Worm (Caenorhabditis elegans) whole organism, late embryonic: ENCODE results near the gene F08H9.2.

Source experiments
- C08G9.2 ChIP-seq: sonication (generic microtip); optimal IDR thresholded peaks from 2 replicates; lab custom pipeline; 2016; ENCODE audit warnings: mild to moderate bottlenecking, missing genetic modification characterization, moderate library complexity, missing compliant biosample characterization
- F13H6.1 ChIP-seq: sonication (generic microtip); optimal IDR thresholded peaks from 2 replicates; lab custom pipeline; 2016; ENCODE audit warnings: missing genetic modification characterization, missing compliant biosample characterization
- K09A11.1 ChIP-seq: sonication (generic microtip); optimal IDR thresholded peaks from 2 replicates; lab custom pipeline; 2017; ENCODE audit warnings: antibody characterized with exemption, mild to moderate bottlenecking, missing genetic modification characterization, missing compliant biosample characterization; ENCODE audit not compliant: insufficient read depth
- Y22D7AL.16 ChIP-seq: sonication (generic microtip); optimal IDR thresholded peaks from 2 replicates; lab custom pipeline; 2016; ENCODE audit warnings: missing genetic modification characterization, missing compliant biosample characterization
- ahr-1 ChIP-seq: sonication (generic microtip); optimal IDR thresholded peaks from 2 replicates; lab custom pipeline; 2016; ENCODE audit warnings: missing genetic modification characterization, missing compliant biosample characterization
- ceh-19 ChIP-seq: fragments of 200-800 bp; sonication (Bioruptor generic); optimal IDR thresholded peaks from 2 replicates; lab custom pipeline; 2018; ENCODE audit warnings: mild to moderate bottlenecking, missing genetic modification characterization, missing compliant biosample characterization
- ceh-22 ChIP-seq: sonication (generic microtip); optimal IDR thresholded peaks from 2 replicates; lab custom pipeline; 2017; ENCODE audit warnings: missing biosample characterization, missing genetic modification characterization
- ceh-24 ChIP-seq: sonication (generic microtip); optimal IDR thresholded peaks from 2 replicates; lab custom pipeline; 2016; ENCODE audit warnings: mild to moderate bottlenecking, missing genetic modification characterization, missing compliant biosample characterization
- ceh-30 ChIP-seq: fragments of 150-350 bp; optimal IDR thresholded peaks from 2 replicates; lab custom pipeline; 2014; ENCODE audit warnings: missing biosample characterization, missing genetic modification characterization
- ceh-31 ChIP-seq: sonication (generic microtip); optimal IDR thresholded peaks from 2 replicates; lab custom pipeline; 2016; ENCODE audit warnings: missing genetic modification characterization, missing compliant biosample characterization
- ceh-6 ChIP-seq: fragments of 200-800 bp; sonication (Bioruptor generic); optimal IDR thresholded peaks from 2 replicates; lab custom pipeline; 2018; ENCODE audit warnings: mild to moderate bottlenecking, missing genetic modification characterization, missing compliant biosample characterization
- che-1 ChIP-seq: sonication (generic microtip); optimal IDR thresholded peaks from 2 replicates; lab custom pipeline; 2016; ENCODE audit warnings: mild to moderate bottlenecking, missing genetic modification characterization, missing compliant biosample characterization
- dmd-4 ChIP-seq: sonication (generic microtip); optimal IDR thresholded peaks from 2 replicates; lab custom pipeline; 2016; ENCODE audit warnings: borderline replicate concordance, missing genetic modification characterization, missing compliant biosample characterization
- elt-2 ChIP-seq: sonication (generic microtip); optimal IDR thresholded peaks from 2 replicates; lab custom pipeline; 2016; ENCODE audit warnings: missing genetic modification reagents, missing genetic modification characterization, missing compliant biosample characterization
- elt-4 ChIP-seq: sonication (generic microtip); optimal IDR thresholded peaks from 2 replicates; lab custom pipeline; 2016; ENCODE audit warnings: missing genetic modification characterization, missing compliant biosample characterization
- ets-4 ChIP-seq: sonication (generic microtip); optimal IDR thresholded peaks from 2 replicates; lab custom pipeline; 2016; ENCODE audit warnings: missing genetic modification characterization, missing compliant biosample characterization
- fax-1 ChIP-seq: sonication (generic microtip); optimal IDR thresholded peaks from 2 replicates; lab custom pipeline; 2016; ENCODE audit warnings: missing genotype, missing genetic modification characterization, missing compliant biosample characterization
- fkh-6 ChIP-seq: sonication (generic microtip); optimal IDR thresholded peaks from 2 replicates; lab custom pipeline; 2016; ENCODE audit warnings: missing genetic modification characterization, missing compliant biosample characterization
- gmeb-2 ChIP-seq: sonication (generic microtip); optimal IDR thresholded peaks from 2 replicates; lab custom pipeline; 2016; ENCODE audit warnings: missing genetic modification characterization, inconsistent platforms, missing compliant biosample characterization
- hlh-15 ChIP-seq: sonication (generic microtip); optimal IDR thresholded peaks from 2 replicates; lab custom pipeline; 2016; ENCODE audit warnings: missing genetic modification characterization, missing compliant biosample characterization
- hlh-6 ChIP-seq: sonication (generic microtip); optimal IDR thresholded peaks from 2 replicates; lab custom pipeline; 2016; ENCODE audit warnings: missing genotype, missing genetic modification characterization, missing compliant biosample characterization
- madf-2 ChIP-seq: sonication (generic microtip); optimal IDR thresholded peaks from 2 replicates; lab custom pipeline; 2017; ENCODE audit warnings: missing genetic modification characterization, missing compliant biosample characterization
- mec-3 ChIP-seq: sonication (generic microtip); optimal IDR thresholded peaks from 2 replicates; lab custom pipeline; 2016; ENCODE audit warnings: borderline replicate concordance, missing genetic modification characterization, missing compliant biosample characterization
- nhr-11 ChIP-seq: fragments of 150-350 bp; optimal IDR thresholded peaks from 2 replicates; lab custom pipeline; 2014; ENCODE audit warnings: missing biosample characterization, missing genetic modification characterization
- pag-3 ChIP-seq: sonication (generic microtip); optimal IDR thresholded peaks from 2 replicates; lab custom pipeline; 2016; ENCODE audit warnings: missing compliant biosample characterization, missing genetic modification characterization, borderline replicate concordance
- pax-1 ChIP-seq: fragments of 150-350 bp; optimal IDR thresholded peaks from 2 replicates; lab custom pipeline; 2014; ENCODE audit warnings: missing biosample characterization, missing genetic modification characterization
- pha-4 ChIP-seq: fragments of 150-350 bp; optimal IDR thresholded peaks from 2 replicates; lab custom pipeline; 2018; ENCODE audit warnings: missing biosample characterization, missing genetic modification reagents, missing genetic modification characterization
- pqm-1 ChIP-seq: sonication (generic microtip); optimal IDR thresholded peaks from 2 replicates; lab custom pipeline; 2016; ENCODE audit warnings: missing genetic modification characterization, missing compliant biosample characterization
- ref-2 ChIP-seq: sonication (generic microtip); optimal IDR thresholded peaks from 2 replicates; lab custom pipeline; 2016; ENCODE audit warnings: missing genetic modification characterization, missing compliant biosample characterization
- rnt-1 ChIP-seq: sonication (generic microtip); optimal IDR thresholded peaks from 2 replicates; lab custom pipeline; 2016; ENCODE audit warnings: missing genetic modification characterization, missing compliant biosample characterization
- sox-2 ChIP-seq: fragments of 200-800 bp; sonication (Bioruptor generic); IDR thresholded peaks from 2 replicates; pipeline ENCODE4 v1.3.6; 2022; ENCODE audit warnings: missing genetic modification reagents, missing genetic modification characterization, missing compliant biosample characterization
- sox-4 ChIP-seq: sonication (generic microtip); optimal IDR thresholded peaks from 2 replicates; lab custom pipeline; 2017; ENCODE audit warnings: mild to moderate bottlenecking, missing genetic modification characterization, inconsistent platforms, missing compliant biosample characterization
- tbx-2 ChIP-seq: sonication (generic microtip); optimal IDR thresholded peaks from 2 replicates; lab custom pipeline; 2016; ENCODE audit warnings: missing genetic modification characterization, missing compliant biosample characterization
- tbx-7 ChIP-seq: sonication (generic microtip); optimal IDR thresholded peaks from 2 replicates; lab custom pipeline; 2016; ENCODE audit warnings: missing genotype, missing genetic modification characterization, missing compliant biosample characterization
- ttx-3 ChIP-seq: sonication (generic microtip); optimal IDR thresholded peaks from 2 replicates; lab custom pipeline; 2016; ENCODE audit warnings: missing genetic modification reagents, missing genetic modification characterization, missing compliant biosample characterization
- unc-3 ChIP-seq, 2 experiments: fragments of 200-800 bp in 1 of 2; sonication (Bioruptor generic) in 1 of 2; sonication (generic microtip) in 1 of 2; conservative IDR thresholded peaks in 1 of 2; optimal IDR thresholded peaks in 1 of 2; 2 replicates each; pipeline versions ENCODE4 v1.3.6 to Lab custom; 2016 to 2022; ENCODE audit warnings: missing compliant biosample characterization in 2 of 2, missing genetic modification characterization in 2 of 2, missing genetic modification reagents in 1 of 2
- unc-86 ChIP-seq: sonication (generic microtip); optimal IDR thresholded peaks from 2 replicates; lab custom pipeline; 2016; ENCODE audit warnings: missing genetic modification characterization, missing compliant biosample characterization
- zip-5 ChIP-seq: sonication (generic microtip); optimal IDR thresholded peaks from 2 replicates; lab custom pipeline; 2016; ENCODE audit warnings: missing genetic modification characterization, missing compliant biosample characterization

F08H9.2 gene

ce11 chrV:14474099-14474498 is 13.6 kb downstream of the F08H9.2 start, which contains the start of gene clec-56:
clec-56 (plus strand) TSS chrV:14474399.
- no peak for TF ChIP-seq pqm-1 (tag; lab: Kevin White, UChicago)
- no peak for TF ChIP-seq pha-4
- TF ChIP-seq zip-5 (tag; lab: Kevin White, UChicago): no peak
- TF ChIP-seq ceh-31 (tag; lab: Kevin White, UChicago): no peak

DNA sequence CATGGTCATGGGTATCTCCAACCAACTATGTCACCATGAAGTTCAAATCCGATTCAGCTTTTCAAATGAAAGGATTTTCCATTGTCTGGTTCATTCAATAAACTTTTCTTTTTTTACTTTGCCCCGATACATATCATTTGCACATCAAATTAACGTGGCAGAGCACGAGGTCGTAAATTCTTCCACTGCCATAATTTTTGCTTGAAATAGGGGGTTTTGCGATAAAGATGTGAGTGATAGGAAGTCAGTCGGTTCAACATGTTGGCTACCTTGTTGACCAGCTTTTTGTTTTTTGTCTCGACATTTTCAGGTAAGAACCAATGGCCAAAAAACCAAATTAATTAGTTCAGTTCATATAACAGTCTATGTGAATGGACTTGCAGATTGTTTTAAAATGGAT is 16.2 kb downstream of the F08H9.2 start, which contains the start of gene clec-54:
TSS of gene clec-54 (plus strand) at position 224 of the 400 bp plus-strand sequence.
- TF ChIP-seq hlh-15 (tag; lab: Kevin White, UChicago) (no peak), ceh-22 (tag; lab: Kevin White, UChicago) (no peak), che-1 (no peak), Y22D7AL.16 (tag; lab: Kevin White, UChicago) (no peak), pag-3 (tag; lab: Kevin White, UChicago) (no peak), elt-4 (no peak), fkh-6 (tag; lab: Kevin White, UChicago) (no peak), ceh-30 (no peak), nhr-11 (tag; lab: Kevin White, UChicago) (no peak), ahr-1 (tag; lab: Kevin White, UChicago) (no peak), gmeb-2 (no peak)

DNA sequence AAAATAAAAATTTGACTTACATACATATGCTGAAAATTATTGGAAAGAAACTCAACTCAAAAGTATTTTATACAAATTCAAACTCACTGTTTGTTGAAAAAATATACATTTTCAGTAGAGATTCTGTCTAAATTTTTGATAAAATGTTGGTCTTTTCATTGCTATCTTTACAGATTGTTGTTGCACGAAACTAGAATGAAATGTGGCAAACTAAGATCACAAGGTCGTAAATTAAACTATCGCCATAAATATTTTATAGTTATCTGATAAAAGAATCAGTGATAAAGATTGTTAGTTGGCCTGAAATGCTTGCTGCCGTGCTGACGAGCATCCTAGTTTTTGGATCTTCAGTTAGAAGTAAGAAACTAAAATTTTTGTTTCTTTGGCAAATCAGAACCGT is 18.5 kb downstream of the F08H9.2 start, which contains the start of gene clec-55:
TSS of gene clec-55 (plus strand) at position 301 of the 400 bp plus-strand sequence.
- TF ChIP-seq sox-4 (tag; lab: Kevin White, UChicago) (no peak), dmd-4 (tag; lab: Kevin White, UChicago) (no peak), ceh-19 (GFP tag; lab: Kevin White, UChicago) (no peak), pax-1 (no peak), Y22D7AL.16 (tag; lab: Kevin White, UChicago) (no peak), pag-3 (tag; lab: Kevin White, UChicago) (no peak), ceh-6 (GFP tag; lab: Kevin White, UChicago) (no peak), C08G9.2 (tag; lab: Kevin White, UChicago) (no peak), unc-86 (no peak), pha-4 (no peak), ttx-3 (tag; lab: Kevin White, UChicago) (no peak), ets-4 (tag; lab: Kevin White, UChicago) (no peak), sox-2 (GFP tag; lab: Robert Waterston, UW) (no peak), madf-2 (tag; lab: Kevin White, UChicago) (no peak), hlh-6 (tag; lab: Kevin White, UChicago) (no peak)

DNA sequence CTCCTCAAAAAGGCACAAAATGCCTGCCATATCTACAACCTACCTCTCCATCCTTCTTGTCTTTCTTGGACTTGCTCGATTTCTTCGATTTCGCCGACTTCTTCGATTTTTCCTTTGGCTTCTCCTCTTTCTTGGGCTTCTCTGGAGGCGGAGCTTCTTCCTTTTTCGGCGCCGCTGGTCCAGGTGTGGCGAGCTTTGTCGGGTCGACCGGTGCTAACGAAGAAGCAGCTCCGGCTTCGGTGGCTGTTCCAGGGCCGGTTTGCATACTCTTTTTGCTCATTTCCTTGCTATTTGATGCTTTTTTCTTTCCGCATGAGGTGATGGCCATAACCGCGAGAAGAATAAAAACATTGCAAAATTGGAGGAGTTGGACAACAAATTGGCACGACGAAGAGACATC is 20.1 kb downstream of the F08H9.2 start:
- no peak for TF ChIP-seq fax-1 (tag; lab: Kevin White, UChicago)
- TF ChIP-seq tbx-2 (tag; lab: Kevin White, UChicago): no peak
- TF ChIP-seq unc-3 (GFP tag; conservative IDR thresholded peaks at IDR 0.05; lab: Robert Waterston, UW): no peak
- no peak for TF ChIP-seq unc-3 (tag; optimal IDR thresholded peaks at IDR 0.05; lab: Kevin White, UChicago)
- no peak for TF ChIP-seq ref-2 (tag; lab: Kevin White, UChicago)
- TF ChIP-seq unc-86: no peak
- no peak for TF ChIP-seq tbx-7 (tag; lab: Kevin White, UChicago)
- no peak for TF ChIP-seq fkh-6 (tag; lab: Kevin White, UChicago)
- no peak for TF ChIP-seq elt-2 (tag; lab: Kevin White, UChicago)
- no peak for TF ChIP-seq zip-5 (tag; lab: Kevin White, UChicago)
- TF ChIP-seq rnt-1: no peak
- no peak for TF ChIP-seq F13H6.1 (tag; lab: Kevin White, UChicago)
- TF ChIP-seq ceh-24: no peak
- TF ChIP-seq ceh-31 (tag; lab: Kevin White, UChicago): no peak
- TF ChIP-seq nhr-11 (tag; lab: Kevin White, UChicago): no peak
- no peak for TF ChIP-seq K09A11.1 (tag; lab: Kevin White, UChicago)
- no peak for TF ChIP-seq mec-3
- TF ChIP-seq, all 69 proteins: peak for 0
